Fruit fly (Drosophila melanogaster) whole organism, embryonic: ENCODE data around the gene Syx13.

Experiments used
- CG10979 ChIP-seq: fragments of 200-800 bp; sonication (Bioruptor generic); optimal IDR thresholded peaks from 2 replicates; lab custom pipeline; 2018; ENCODE audit warnings: missing biosample characterization, mild to moderate bottlenecking, missing genetic modification characterization, moderate library complexity
- cwo ChIP-seq: fragments of 200-800 bp; sonication (Bioruptor generic); optimal IDR thresholded peaks from 3 replicates; lab custom pipeline; 2017; ENCODE audit warnings: missing biosample characterization, missing genetic modification characterization, mild to moderate bottlenecking, moderate library complexity, missing genetic modification reagents
- jumu ChIP-seq: fragments of 200-800 bp; sonication (Bioruptor generic); optimal IDR thresholded peaks from 3 replicates; lab custom pipeline; 2016; ENCODE audit warnings: missing biosample characterization, missing genetic modification characterization
- sens-2 ChIP-seq: fragments of 200-800 bp; sonication (Bioruptor generic); IDR thresholded peaks from 2 replicates; pipeline ENCODE4 v1.3.6; 2022; ENCODE audit warnings: missing biosample characterization, missing genetic modification characterization

DNA sequence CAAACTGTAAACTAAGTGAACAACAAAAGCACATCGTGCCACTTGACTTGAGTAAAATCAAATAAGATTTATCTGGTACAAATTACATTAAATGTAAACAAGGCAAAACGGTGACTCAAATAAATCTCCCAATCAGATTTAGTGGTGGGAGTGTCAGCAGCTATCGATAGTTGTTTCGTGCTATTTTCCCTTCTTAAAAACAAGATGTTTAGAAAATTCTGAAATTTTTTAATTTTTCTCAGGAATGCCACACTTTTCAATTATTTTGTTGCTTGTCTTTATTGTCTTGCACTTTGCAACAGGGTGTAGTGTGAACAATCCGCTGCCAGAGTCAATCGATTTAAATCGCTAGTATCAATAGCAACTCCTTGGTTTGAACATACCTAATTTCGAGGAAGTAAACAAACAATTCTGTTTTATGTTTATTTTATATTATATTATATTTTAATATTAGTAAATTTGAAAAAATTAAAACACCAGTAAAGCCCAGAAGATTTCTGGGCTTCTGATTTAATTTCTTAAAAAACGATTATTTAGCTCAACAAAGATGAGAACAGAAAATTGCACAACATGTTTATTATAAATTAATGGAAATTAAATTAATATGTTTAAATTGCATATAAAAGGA, 28.9 kb upstream of the Syx13 start, which contains the start of gene MICAL-like:
- TF ChIP-seq jumu, result no peak
- no peak for TF ChIP-seq sens-2 (GFP tag; lab: Robert Waterston, UW)
- TF ChIP-seq CG10979, result no peak
- no peak for TF ChIP-seq cwo (GFP tag; lab: Kevin White, UChicago)
